Worm (Caenorhabditis elegans) whole organism, L4 larva: Measurements from ENCODE around the gene C06E4.5.

Experiments used
- ces-1 ChIP-seq: fragments of 150-350 bp; sonication (generic microtip); optimal IDR thresholded peaks from 4 replicates; lab custom pipeline; 2014; ENCODE audit warnings: missing biosample characterization, missing genetic modification reagents, missing genetic modification characterization
- lin-29 ChIP-seq: fragments of 200-800 bp; sonication (Bioruptor generic); IDR thresholded peaks from 2 replicates; pipeline ENCODE4 v1.3.6; 2022; ENCODE audit warnings: missing genetic modification reagents, missing genetic modification characterization, missing compliant biosample characterization

DNA sequence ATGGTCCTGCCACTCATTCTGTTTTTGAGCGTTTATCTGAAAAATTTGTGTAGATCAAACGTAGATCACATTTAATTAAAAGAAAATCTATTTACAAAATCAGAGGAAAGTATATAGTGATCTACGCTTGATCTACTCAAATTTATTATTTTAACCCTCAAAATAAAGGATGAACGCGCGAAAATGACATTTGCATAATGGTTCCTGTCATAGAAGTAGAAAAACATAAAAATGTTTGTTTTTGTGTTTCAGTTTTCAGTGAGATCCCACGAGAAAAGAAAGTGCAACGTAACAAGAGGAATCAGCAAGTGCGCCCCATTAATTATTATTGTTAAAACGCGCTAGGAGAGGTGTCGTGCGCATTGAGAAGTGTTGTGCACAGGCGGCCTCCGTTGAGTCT, 43.5 kb upstream of the C06E4.5 start:
- TF ChIP-seq ces-1 (GFP tag; lab: Kevin White, UChicago) (no peak), lin-29 (GFP tag; lab: Robert Waterston, UW) (no peak)
